Fruit fly (Drosophila melanogaster): Measurements from ENCODE around the gene MSBP.

- TF ChIP-seq CG8478 (optimal IDR thresholded peaks at IDR 0.05), result no peak
- TF ChIP-seq CTCF (optimal IDR thresholded peaks at IDR 0.05), result no peak
These were observed 1.1 kb downstream of the MSBP start for dm6 chrX:15888763-15889162.
